Fruit fly (Drosophila melanogaster) whole organism, prepupa: Measurements from ENCODE around the gene m-cup.

ENCODE experiments used
- CG10631 ChIP-seq: fragments of 200-800 bp; sonication (Bioruptor generic); optimal IDR thresholded peaks from 2 replicates; lab custom pipeline; 2016; ENCODE audit warnings: missing biosample characterization, missing genetic modification characterization
- CG11294 ChIP-seq: fragments of 200-800 bp; sonication (Bioruptor generic); IDR thresholded peaks from 2 replicates; pipeline ENCODE4 v1.3.6; 2022; ENCODE audit warnings: missing biosample characterization, missing genetic modification characterization
- CG11762 ChIP-seq: fragments of 200-800 bp; sonication (Bioruptor generic); optimal IDR thresholded peaks from 3 replicates; lab custom pipeline; 2016; ENCODE audit warnings: missing biosample characterization, missing genetic modification characterization; ENCODE audit not compliant: insufficient read depth
- CG11902 ChIP-seq: fragments of 200-800 bp; sonication (Bioruptor generic); optimal IDR thresholded peaks from 3 replicates; lab custom pipeline; 2016; ENCODE audit warnings: missing biosample characterization, missing genetic modification characterization
- CG15336 ChIP-seq: fragments of 200-800 bp; sonication (Bioruptor generic); IDR thresholded peaks from 2 replicates; pipeline ENCODE4 v1.3.6; 2022; ENCODE audit warnings: missing biosample characterization, missing genetic modification characterization
- CG16779 ChIP-seq: fragments of 200-800 bp; sonication (Bioruptor generic); optimal IDR thresholded peaks from 3 replicates; lab custom pipeline; 2017; ENCODE audit warnings: missing biosample characterization, mild to moderate bottlenecking, missing genetic modification characterization
- CG3032 ChIP-seq: fragments of 200-800 bp; optimal IDR thresholded peaks from 2 replicates; lab custom pipeline; 2019; ENCODE audit warnings: missing biosample characterization, mild to moderate bottlenecking, missing genetic modification characterization, moderate library complexity
- CG31627 ChIP-seq: fragments of 200-800 bp; sonication (Bioruptor generic); optimal IDR thresholded peaks from 3 replicates; lab custom pipeline; 2016; ENCODE audit warnings: missing biosample characterization, missing genetic modification characterization
- CG32006 ChIP-seq: fragments of 200-800 bp; sonication (Bioruptor generic); optimal IDR thresholded peaks from 3 replicates; lab custom pipeline; 2017; ENCODE audit warnings: missing biosample characterization, mild to moderate bottlenecking, missing genetic modification characterization
- CG3919 ChIP-seq: fragments of 200-800 bp; sonication (Bioruptor generic); optimal IDR thresholded peaks from 3 replicates; lab custom pipeline; 2016; ENCODE audit warnings: missing biosample characterization, missing genetic modification characterization
- CG4318 ChIP-seq: fragments of 200-800 bp; sonication (Bioruptor generic); optimal IDR thresholded peaks from 3 replicates; lab custom pipeline; 2017; ENCODE audit warnings: missing biosample characterization, mild to moderate bottlenecking, missing genetic modification characterization
- CG6163 ChIP-seq: fragments of 200-800 bp; sonication (Bioruptor generic); IDR thresholded peaks from 3 replicates; pipeline ENCODE4 v1.3.6; 2022; ENCODE audit warnings: missing biosample characterization, missing genetic modification characterization
- CG6276 ChIP-seq: fragments of 200-800 bp; sonication (Bioruptor generic); optimal IDR thresholded peaks from 2 replicates; lab custom pipeline; 2017; ENCODE audit warnings: missing biosample characterization, mild to moderate bottlenecking, missing genetic modification characterization
- CG6808 ChIP-seq: fragments of 200-800 bp; sonication (Bioruptor generic); optimal IDR thresholded peaks from 3 replicates; lab custom pipeline; 2017; ENCODE audit warnings: missing biosample characterization, missing genetic modification characterization, mild to moderate bottlenecking, moderate library complexity, missing genetic modification reagents
- CG6854 ChIP-seq: fragments of 200-800 bp; sonication (Bioruptor generic); optimal IDR thresholded peaks from 2 replicates; lab custom pipeline; 2017; ENCODE audit warnings: missing biosample characterization, mild to moderate bottlenecking, missing genetic modification characterization
- CG7368 ChIP-seq: fragments of 200-800 bp; sonication (Bioruptor generic); optimal IDR thresholded peaks from 3 replicates; lab custom pipeline; 2016; ENCODE audit warnings: missing biosample characterization, missing genetic modification characterization
- CG8319 ChIP-seq: fragments of 200-800 bp; sonication (Bioruptor generic); optimal IDR thresholded peaks from 3 replicates; lab custom pipeline; 2016; ENCODE audit warnings: missing biosample characterization, missing genetic modification characterization
- Ets21C ChIP-seq: fragments of 200-800 bp; sonication (Bioruptor generic); optimal IDR thresholded peaks from 3 replicates; lab custom pipeline; 2016; ENCODE audit warnings: missing biosample characterization, missing genetic modification characterization
- Ets96B ChIP-seq: fragments of 200-800 bp; optimal IDR thresholded peaks from 2 replicates; lab custom pipeline; 2019; ENCODE audit warnings: missing biosample characterization, mild to moderate bottlenecking, missing genetic modification characterization, moderate library complexity
- Gug ChIP-seq: fragments of 200-800 bp; sonication (Bioruptor generic); IDR thresholded peaks from 2 replicates; pipeline ENCODE4 v1.3.6; 2022; ENCODE audit warnings: missing biosample characterization, missing genetic modification characterization
- Hr38 ChIP-seq: sonication (Bioruptor generic); optimal IDR thresholded peaks from 2 replicates; lab custom pipeline; 2016; ENCODE audit warnings: missing biosample characterization, missing genetic modification characterization
- Hr39 ChIP-seq: fragments of 200-800 bp; sonication (Bioruptor generic); optimal IDR thresholded peaks from 2 replicates; lab custom pipeline; 2016; ENCODE audit warnings: missing biosample characterization, missing genetic modification characterization
- Hr4 ChIP-seq: fragments of 200-800 bp; sonication (Bioruptor generic); optimal IDR thresholded peaks from 3 replicates; lab custom pipeline; 2016; ENCODE audit warnings: missing biosample characterization, missing genetic modification characterization
- Met ChIP-seq: fragments of 200-800 bp; sonication (Bioruptor generic); optimal IDR thresholded peaks from 3 replicates; lab custom pipeline; 2016; ENCODE audit warnings: missing biosample characterization, missing genetic modification characterization
- OdsH ChIP-seq: fragments of 200-800 bp; sonication (Bioruptor generic); optimal IDR thresholded peaks from 3 replicates; lab custom pipeline; 2016; ENCODE audit warnings: missing biosample characterization, missing genetic modification characterization
- Sox14 ChIP-seq: fragments of 200-800 bp; sonication (Bioruptor generic); optimal IDR thresholded peaks from 3 replicates; lab custom pipeline; 2016; ENCODE audit warnings: missing biosample characterization, missing genetic modification characterization
- achi ChIP-seq: fragments of 200-800 bp; sonication (Bioruptor generic); optimal IDR thresholded peaks from 3 replicates; lab custom pipeline; 2016; ENCODE audit warnings: missing biosample characterization, missing genetic modification characterization
- dac ChIP-seq: fragments of 200-800 bp; sonication (Bioruptor generic); optimal IDR thresholded peaks from 2 replicates; lab custom pipeline; 2017; ENCODE audit warnings: missing biosample characterization, mild to moderate bottlenecking, missing genetic modification characterization
- eg ChIP-seq: fragments of 200-800 bp; sonication (Bioruptor generic); IDR thresholded peaks from 3 replicates; pipeline ENCODE4 v1.3.6; 2022; ENCODE audit warnings: missing biosample characterization, missing genetic modification characterization
- esn ChIP-seq: fragments of 200-800 bp; sonication (Bioruptor generic); optimal IDR thresholded peaks from 2 replicates; lab custom pipeline; 2016; ENCODE audit warnings: missing biosample characterization, mild to moderate bottlenecking, missing genetic modification characterization, moderate library complexity
- fkh ChIP-seq: fragments of 200-800 bp; sonication (Bioruptor generic); optimal IDR thresholded peaks from 3 replicates; lab custom pipeline; 2017; ENCODE audit warnings: missing biosample characterization, mild to moderate bottlenecking, missing genetic modification characterization, moderate library complexity
- net ChIP-seq: fragments of 200-800 bp; sonication (Bioruptor generic); optimal IDR thresholded peaks from 3 replicates; lab custom pipeline; 2016; ENCODE audit warnings: missing biosample characterization, missing genetic modification characterization
- pdm3 ChIP-seq: fragments of 200-800 bp; sonication (Bioruptor generic); optimal IDR thresholded peaks from 3 replicates; lab custom pipeline; 2016; ENCODE audit warnings: missing biosample characterization, missing genetic modification characterization
- salr ChIP-seq, 2 experiments: fragments of 200-800 bp; sonication (Bioruptor generic); optimal IDR thresholded peaks; 3 replicates each; lab custom pipeline; 2016 to 2018; ENCODE audit warnings: missing biosample characterization in 2 of 2, missing genetic modification characterization in 2 of 2, mild to moderate bottlenecking in 1 of 2
- ss ChIP-seq, 2 experiments: fragments of 200-800 bp; sonication (Bioruptor generic); optimal IDR thresholded peaks; 2 replicates in 1 of 2; 3 replicates in 1 of 2; lab custom pipeline; 2017 to 2018; ENCODE audit warnings: mild to moderate bottlenecking in 2 of 2, missing biosample characterization in 2 of 2, missing genetic modification characterization in 2 of 2, moderate library complexity in 1 of 2
- svp ChIP-seq: fragments of 200-800 bp; sonication (Bioruptor generic); peaks from one replicate; lab custom pipeline; 2016; ENCODE audit warnings: missing biosample characterization, missing genetic modification characterization
- topi ChIP-seq: fragments of 200-800 bp; sonication (Bioruptor generic); optimal IDR thresholded peaks from 3 replicates; lab custom pipeline; 2016; ENCODE audit warnings: missing biosample characterization, missing genetic modification characterization

Gene m-cup

DNA sequence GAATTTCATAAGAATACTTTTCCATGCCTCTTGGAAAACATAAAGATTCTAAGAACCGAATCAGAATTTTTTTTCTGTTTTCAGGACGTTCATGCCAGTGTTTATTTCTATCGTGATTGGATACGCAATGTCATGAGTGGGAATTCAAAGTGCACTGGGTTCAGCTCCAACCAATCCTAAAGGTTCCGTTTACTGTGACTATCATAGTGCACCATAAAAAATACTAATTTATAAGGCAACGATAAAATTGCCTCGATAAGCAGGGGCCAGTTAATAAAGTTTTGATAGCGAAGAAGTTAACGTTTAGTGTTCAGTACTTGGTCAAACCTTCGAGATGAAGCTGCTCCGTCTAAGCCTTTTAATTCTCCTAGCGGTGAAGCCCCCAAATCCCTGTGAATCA lies 21.3 kb downstream of the m-cup start, which contains the start of gene CG31265:
Gene CG31265 (plus strand): TSS at position 301 of the 400 bp plus-strand sequence.
- no peak for TF ChIP-seq Ets21C (GFP tag; lab: Kevin White, UChicago)
- TF ChIP-seq CG10631 (GFP tag; lab: Kevin White, UChicago): no peak
- no peak for TF ChIP-seq CG7368 (GFP tag; lab: Kevin White, UChicago)
- no peak for TF ChIP-seq CG15336 (GFP tag; lab: Robert Waterston, UW)
- no peak for TF ChIP-seq ss (GFP tag; optimal IDR thresholded peaks at IDR 0.05; lab: Kevin White, UChicago)
- no peak for TF ChIP-seq Hr39
- no peak for TF ChIP-seq Met
- TF ChIP-seq CG11902 (GFP tag; lab: Kevin White, UChicago): no peak
- TF ChIP-seq fkh: no peak
- no peak for TF ChIP-seq CG3919 (GFP tag; lab: Kevin White, UChicago)
- TF ChIP-seq CG6854 (GFP tag; lab: Kevin White, UChicago): no peak
- TF ChIP-seq net (GFP tag; lab: Kevin White, UChicago): no peak
- TF ChIP-seq CG4318 (GFP tag; lab: Kevin White, UChicago): no peak
- TF ChIP-seq OdsH: no peak
- no peak for TF ChIP-seq Gug (GFP tag; lab: Robert Waterston, UW)
- TF ChIP-seq salr (GFP tag; optimal IDR thresholded peaks at IDR 0.05; lab: Kevin White, UChicago): no peak
- no peak for TF ChIP-seq pdm3
- TF ChIP-seq, all 60 proteins: peak for 0

DNA sequence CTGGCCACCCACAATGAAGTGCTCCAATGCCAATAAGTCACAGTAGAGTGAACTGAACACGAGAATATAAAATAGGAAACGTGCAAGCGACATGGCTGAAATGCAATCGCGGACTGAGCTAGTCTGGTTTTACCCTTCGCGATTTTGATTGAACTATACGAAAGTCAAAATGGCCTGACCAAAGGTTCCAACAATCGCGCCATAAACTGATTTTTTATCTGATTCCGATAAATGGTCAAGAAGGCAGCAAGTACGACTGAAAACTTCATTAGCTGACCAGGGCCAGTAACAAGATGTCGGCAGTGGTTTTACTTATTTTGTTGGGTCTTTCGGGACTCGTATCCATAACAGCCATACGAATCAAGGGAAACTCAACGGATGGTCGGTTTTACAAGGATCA lies 22.4 kb downstream of the m-cup start, which contains the start of the genes CG17477 and CG31269:
Gene CG17477 (minus strand): TSS at position 101 of the 400 bp plus-strand sequence.
Gene CG31269 (plus strand): TSS at position 289 of the 400 bp plus-strand sequence.
- TF ChIP-seq eg (no peak), CG11294 (GFP tag; lab: Robert Waterston, UW) (no peak), topi (GFP tag; lab: Kevin White, UChicago) (no peak), CG11902 (GFP tag; lab: Kevin White, UChicago) (no peak), CG8319 (GFP tag; lab: Kevin White, UChicago) (no peak), CG3032 (tag; lab: Kevin White, UChicago) (no peak), esn (no peak), Hr4 (GFP tag; lab: Kevin White, UChicago) (no peak), CG16779 (no peak), CG32006 (GFP tag; lab: Kevin White, UChicago) (no peak), Ets96B (tag; lab: Kevin White, UChicago) (no peak), achi (GFP tag; lab: Kevin White, UChicago) (no peak), CG4318 (GFP tag; lab: Kevin White, UChicago) (no peak), CG6163 (no peak), CG11762 (GFP tag; lab: Kevin White, UChicago) (no peak), CG6276 (GFP tag; lab: Kevin White, UChicago) (no peak), CG15336 (GFP tag; lab: Robert Waterston, UW) (no peak), dac (GFP tag; lab: Kevin White, UChicago) (no peak)

DNA sequence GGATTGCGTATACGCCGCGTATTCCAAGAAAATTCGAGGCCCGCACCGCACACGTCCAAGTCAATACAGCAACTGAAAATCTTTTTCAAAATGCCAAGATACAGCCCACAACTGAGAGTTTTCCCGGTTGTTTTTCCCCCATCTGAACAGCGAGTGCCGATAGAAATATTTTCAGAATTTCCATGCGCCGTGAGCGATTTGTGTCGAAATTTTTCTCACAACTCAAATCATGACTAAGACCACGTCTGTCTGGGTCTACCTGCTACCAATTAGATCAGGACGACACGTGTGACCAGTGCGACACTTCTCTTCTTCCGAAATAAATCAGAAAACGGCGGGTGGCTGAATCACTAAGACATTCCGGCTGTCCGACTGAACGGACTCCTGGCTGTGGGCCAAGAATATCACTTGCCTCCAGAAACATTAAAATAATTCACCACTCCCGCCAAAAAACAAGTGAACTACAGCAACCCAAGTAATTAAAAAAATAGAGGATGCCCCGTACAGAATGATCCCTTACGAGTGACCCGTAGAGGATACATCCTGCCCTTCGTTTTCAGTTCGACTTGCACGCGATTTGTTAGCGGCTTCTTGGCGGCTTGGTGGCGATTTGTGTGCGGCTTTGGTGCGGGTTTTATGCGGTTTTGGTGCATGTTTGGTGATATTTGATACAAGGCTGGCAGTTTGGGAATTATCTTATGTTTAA lies 23.7 kb downstream of the m-cup start, which contains the start of gene cher:
Gene cher (minus strand): TSS at position 51 of the 706 bp plus-strand sequence.
- TF ChIP-seq OdsH: no peak
- no peak for TF ChIP-seq CG6808 (GFP tag; lab: Kevin White, UChicago)
- TF ChIP-seq salr (GFP tag; optimal IDR thresholded peaks at IDR 0.05; lab: Kevin White, UChicago): no peak
- no peak for TF ChIP-seq Ets21C (GFP tag; lab: Kevin White, UChicago)
- TF ChIP-seq Sox14 (GFP tag; lab: Kevin White, UChicago): no peak
- TF ChIP-seq achi (GFP tag; lab: Kevin White, UChicago): no peak
- TF ChIP-seq CG3032 (tag; lab: Kevin White, UChicago): no peak
- no peak for TF ChIP-seq CG31627 (GFP tag; lab: Kevin White, UChicago)
- no peak for TF ChIP-seq CG6163
- no peak for TF ChIP-seq CG11762 (GFP tag; lab: Kevin White, UChicago)
- no peak for TF ChIP-seq CG4318 (GFP tag; lab: Kevin White, UChicago)
- TF ChIP-seq svp (GFP tag; lab: Kevin White, UChicago): no peak
- no peak for TF ChIP-seq ss (GFP tag; optimal IDR thresholded peaks at IDR 0.05; lab: Kevin White, UChicago)
- TF ChIP-seq Hr4 (GFP tag; lab: Kevin White, UChicago): no peak
- TF ChIP-seq CG15336 (GFP tag; lab: Robert Waterston, UW): no peak
- no peak for TF ChIP-seq CG6276 (GFP tag; lab: Kevin White, UChicago)
- no peak for TF ChIP-seq Gug (GFP tag; lab: Robert Waterston, UW)
- TF ChIP-seq Hr38: no peak
- TF ChIP-seq fkh: no peak
- no peak for TF ChIP-seq Ets96B (tag; lab: Kevin White, UChicago)
